Worm (Caenorhabditis elegans): ENCODE results near the gene gst-40.

The gst-40 gene

ce11 chrIV:772931-773330, 12.6 kb downstream of the gst-40 start, which contains the start of gene mrpl-2:
TSS of gene mrpl-2 (plus strand) at chrIV:773237.
- TF ChIP-seq efl-1 (GFP tag; optimal IDR thresholded peaks at IDR 0.05) (peak; percentile 55), lin-54 (GFP tag; optimal IDR thresholded peaks at IDR 0.05) (peak; percentile 37), ztf-28 (GFP tag; IDR thresholded peaks at IDR 0.05) (no peak), lin-35 (GFP tag; optimal IDR thresholded peaks at IDR 0.05) (peak in 1 of 3 experiments; percentile 34), madf-8 (GFP tag; conservative IDR thresholded peaks at IDR 0.05) (no peak), hmg-1.2 (GFP tag; IDR thresholded peaks at IDR 0.05) (no peak), F55B11.4 (tag; optimal IDR thresholded peaks at IDR 0.05; ENCODE audit: borderline replicate concordance, insufficient read depth) (no peak), mcd-1 (GFP tag; IDR thresholded peaks at IDR 0.05) (peak; percentile 85), hrde-1 (tag; optimal IDR thresholded peaks at IDR 0.05; ENCODE audit: borderline replicate concordance) (no peak), T07F8.4 (tag; optimal IDR thresholded peaks at IDR 0.05) (no peak), hmg-20 (GFP tag; IDR thresholded peaks at IDR 0.05) (no peak), dpl-1 (GFP tag; optimal IDR thresholded peaks at IDR 0.05) (peak; percentile 24), lin-26 (GFP tag; IDR thresholded peaks at IDR 0.05) (no peak)

ce11 chrIV:773580-773979, 13.3 kb downstream of the gst-40 start:
- no peak for TF ChIP-seq dpl-1 (GFP tag; optimal IDR thresholded peaks at IDR 0.05)
- TF ChIP-seq attf-6 (GFP tag; IDR thresholded peaks at IDR 0.05), result no peak

- TF ChIP-seq athp-1 (tag; optimal IDR thresholded peaks at IDR 0.05), result no peak
- peak; percentile 30 for TF ChIP-seq nhr-80 (tag; optimal IDR thresholded peaks at IDR 0.05)
Measured at ce11 chrIV:778484-778883, 18.2 kb downstream of the gst-40 start, which contains the start of gene ugt-52. TSS of gene ugt-52 (plus strand) at chrIV:778784.

ce11 chrIV:782393-782792, 22.1 kb downstream of the gst-40 start:
- TF ChIP-seq nhr-80 (tag; optimal IDR thresholded peaks at IDR 0.05) (peak; percentile 70), lag-1 (GFP tag; IDR thresholded peaks at IDR 0.05) (no peak), madf-6 (GFP tag; IDR thresholded peaks at IDR 0.05) (peak; percentile 17; the same call in 1 of the 2 replicates), snpc-1.3 (tag; optimal IDR thresholded peaks at IDR 0.05; ENCODE audit: insufficient read depth) (no peak), nfyb-1 (GFP tag; IDR thresholded peaks at IDR 0.05) (no peak), dox-1 (GFP tag; IDR thresholded peaks at IDR 0.05) (0 out of 2 replicates have a peak, but pooled peaks have one; percentile 9), nhr-179 (tag; optimal IDR thresholded peaks at IDR 0.05) (no peak), snpc-4 (GFP tag; optimal IDR thresholded peaks at IDR 0.05) (no peak), snpc-4 (tag; optimal IDR thresholded peaks at IDR 0.05) (peak in 1 of 4 experiments; percentile 20), D2030.7 (GFP tag; IDR thresholded peaks at IDR 0.05) (no peak)

ce11 chrIV:787755-788154, 27.5 kb downstream of the gst-40 start, which contains the start of gene F56B3.6:
TSS of gene F56B3.6 (plus strand) at chrIV:788055.
- TF ChIP-seq somi-1 (GFP tag; optimal IDR thresholded peaks at IDR 0.05) (no peak), lsl-1 (GFP tag; optimal IDR thresholded peaks at IDR 0.05) (no peak), fkh-3 (tag; optimal IDR thresholded peaks at IDR 0.05) (no peak), T07F8.4 (tag; optimal IDR thresholded peaks at IDR 0.05) (no peak), nhr-179 (tag; optimal IDR thresholded peaks at IDR 0.05) (no peak), ccch-3 (GFP tag; optimal IDR thresholded peaks at IDR 0.05) (no peak), F22D6.2 (tag; optimal IDR thresholded peaks at IDR 0.05) (no peak), ceh-100 (GFP tag; IDR thresholded peaks at IDR 0.05) (no peak), lin-40 (tag; optimal IDR thresholded peaks at IDR 0.05) (no peak), F52B5.7 (tag; optimal IDR thresholded peaks at IDR 0.05) (no peak), ets-4 (GFP tag; optimal IDR thresholded peaks at IDR 0.05) (no peak), mcd-1 (GFP tag; IDR thresholded peaks at IDR 0.05) (no peak), ekl-4 (GFP tag; IDR thresholded peaks at IDR 0.05) (no peak), madf-6 (GFP tag; IDR thresholded peaks at IDR 0.05) (no peak), Y56A3A.18 (GFP tag; IDR thresholded peaks at IDR 0.05) (no peak), sea-2 (GFP tag; IDR thresholded peaks at IDR 0.05) (no peak), ztf-26 (tag; optimal IDR thresholded peaks at IDR 0.05) (no peak), rec-8 (tag; optimal IDR thresholded peaks at IDR 0.05) (no peak), ZK185.1 (tag; optimal IDR thresholded peaks at IDR 0.05; ENCODE audit: poor library complexity, severe bottlenecking) (no peak), egl-18 (GFP tag; IDR thresholded peaks at IDR 0.05) (no peak)
